Fruit fly (Drosophila melanogaster) whole organism, embryonic: ENCODE results near the gene wge.

Source experiments
- Abd-B ChIP-seq: fragments of 200-800 bp; sonication (Bioruptor generic); optimal IDR thresholded peaks from 2 replicates; lab custom pipeline; 2018; ENCODE audit warnings: missing biosample characterization, mild to moderate bottlenecking, missing genetic modification characterization, moderate library complexity
- B-H2 ChIP-seq: fragments of 200-800 bp; sonication (Bioruptor generic); optimal IDR thresholded peaks from 2 replicates; lab custom pipeline; 2018; ENCODE audit warnings: missing biosample characterization, mild to moderate bottlenecking, missing genetic modification characterization
- CG10366 ChIP-seq: fragments of 200-800 bp; sonication (Bioruptor generic); IDR thresholded peaks from 2 replicates; pipeline ENCODE4 v1.3.6; 2022; ENCODE audit warnings: missing biosample characterization, missing genetic modification characterization
- CG10462 ChIP-seq: fragments of 200-800 bp; sonication (Bioruptor generic); optimal IDR thresholded peaks from 2 replicates; lab custom pipeline; 2016; ENCODE audit warnings: missing biosample characterization, missing genetic modification characterization
- CG10959 ChIP-seq: fragments of 200-800 bp; sonication (Bioruptor generic); IDR thresholded peaks from 2 replicates; pipeline ENCODE4 v1.3.6; 2022; ENCODE audit warnings: missing biosample characterization, missing genetic modification characterization
- CG11085 ChIP-seq: fragments of 200-800 bp; sonication (Bioruptor generic); IDR thresholded peaks from 2 replicates; pipeline ENCODE4 v1.3.6; 2022; ENCODE audit warnings: missing biosample characterization, missing genetic modification characterization
- CG12942 ChIP-seq: fragments of 200-800 bp; sonication (Bioruptor generic); optimal IDR thresholded peaks from 3 replicates; lab custom pipeline; 2016; ENCODE audit warnings: missing biosample characterization, missing genetic modification characterization
- CG13287 ChIP-seq: fragments of 200-800 bp; sonication (Bioruptor generic); IDR thresholded peaks from 2 replicates; pipeline ENCODE4 v1.3.6; 2022; ENCODE audit warnings: missing biosample characterization, missing genetic modification characterization; ENCODE audit not compliant: partially characterized antibody
- CG13775 ChIP-seq: fragments of 200-800 bp; sonication (Bioruptor generic); optimal IDR thresholded peaks from 3 replicates; lab custom pipeline; 2017; ENCODE audit warnings: missing biosample characterization, mild to moderate bottlenecking, missing genetic modification characterization
- CG13894 ChIP-seq: fragments of 200-800 bp; sonication (Bioruptor generic); optimal IDR thresholded peaks from 3 replicates; lab custom pipeline; 2018; ENCODE audit warnings: missing biosample characterization, mild to moderate bottlenecking, missing genetic modification characterization, moderate library complexity
- CG15269 ChIP-seq: fragments of 200-800 bp; sonication (Bioruptor generic); optimal IDR thresholded peaks from 2 replicates; lab custom pipeline; 2018; ENCODE audit warnings: missing biosample characterization, mild to moderate bottlenecking, missing genetic modification characterization, moderate library complexity
- CG15601 ChIP-seq: fragments of 200-800 bp; sonication (Bioruptor generic); optimal IDR thresholded peaks from 3 replicates; lab custom pipeline; 2019; ENCODE audit warnings: missing biosample characterization, mild to moderate bottlenecking, missing genetic modification characterization, moderate library complexity
- CG1647 ChIP-seq: fragments of 200-800 bp; sonication (Bioruptor generic); optimal IDR thresholded peaks from 3 replicates; lab custom pipeline; 2016; ENCODE audit warnings: missing biosample characterization, missing genetic modification characterization
- CG17186 ChIP-seq: fragments of 200-800 bp; sonication (Bioruptor generic); optimal IDR thresholded peaks from 3 replicates; lab custom pipeline; 2017; ENCODE audit warnings: missing biosample characterization, missing genetic modification reagents, missing genetic modification characterization
- CG1792 ChIP-seq: fragments of 200-800 bp; sonication (Bioruptor generic); optimal IDR thresholded peaks from 2 replicates; lab custom pipeline; 2016; ENCODE audit warnings: missing biosample characterization, missing genetic modification characterization
- CG2120 ChIP-seq: fragments of 200-800 bp; sonication (Bioruptor generic); optimal IDR thresholded peaks from 3 replicates; lab custom pipeline; 2016; ENCODE audit warnings: missing biosample characterization, missing genetic modification characterization
- CG2712 ChIP-seq: fragments of 200-800 bp; optimal IDR thresholded peaks from 3 replicates; lab custom pipeline; 2019; ENCODE audit warnings: missing biosample characterization, mild to moderate bottlenecking, missing genetic modification characterization, moderate library complexity
- CG2875 ChIP-seq: fragments of 200-800 bp; sonication (Bioruptor generic); optimal IDR thresholded peaks from 2 replicates; lab custom pipeline; 2017; ENCODE audit warnings: missing biosample characterization, mild to moderate bottlenecking, missing genetic modification characterization, missing genetic modification reagents
- CG3281 ChIP-seq: fragments of 200-800 bp; sonication (Bioruptor generic); optimal IDR thresholded peaks from 3 replicates; lab custom pipeline; 2017; ENCODE audit warnings: missing biosample characterization, mild to moderate bottlenecking, missing genetic modification characterization
- CG3407 ChIP-seq: fragments of 200-800 bp; sonication (Bioruptor generic); optimal IDR thresholded peaks from 2 replicates; lab custom pipeline; 2018; ENCODE audit warnings: missing biosample characterization, mild to moderate bottlenecking, missing genetic modification characterization
- CG4707 ChIP-seq: fragments of 200-800 bp; sonication (Bioruptor generic); optimal IDR thresholded peaks from 2 replicates; lab custom pipeline; 2018; ENCODE audit warnings: missing biosample characterization, mild to moderate bottlenecking, missing genetic modification characterization, moderate library complexity
- CG8924 ChIP-seq: fragments of 200-800 bp; optimal IDR thresholded peaks from 3 replicates; lab custom pipeline; 2019; ENCODE audit warnings: missing biosample characterization, mild to moderate bottlenecking, missing genetic modification characterization, moderate library complexity
- CG9932 ChIP-seq: fragments of 200-800 bp; sonication (Bioruptor generic); IDR thresholded peaks from 2 replicates; pipeline ENCODE4 v1.3.6; 2022; ENCODE audit warnings: missing biosample characterization, missing genetic modification characterization
- Camta ChIP-seq: fragments of 200-800 bp; sonication (Bioruptor generic); optimal IDR thresholded peaks from 2 replicates; lab custom pipeline; 2016; ENCODE audit warnings: missing biosample characterization, missing genetic modification characterization
- D19A ChIP-seq: fragments of 200-800 bp; optimal IDR thresholded peaks from 3 replicates; lab custom pipeline; 2019; ENCODE audit warnings: missing biosample characterization, mild to moderate bottlenecking, missing genetic modification characterization, moderate library complexity
- Dip2 ChIP-seq: fragments of 200-800 bp; sonication (Bioruptor generic); IDR thresholded peaks from 2 replicates; pipeline ENCODE4 v1.3.6; 2022; ENCODE audit warnings: missing biosample characterization, missing genetic modification characterization
- Dip3 ChIP-seq: fragments of 200-800 bp; sonication (Bioruptor generic); optimal IDR thresholded peaks from 3 replicates; lab custom pipeline; 2016; ENCODE audit warnings: missing biosample characterization, missing genetic modification characterization
- Hey ChIP-seq: fragments of 200-800 bp; sonication (Bioruptor generic); optimal IDR thresholded peaks from 3 replicates; lab custom pipeline; 2018; ENCODE audit warnings: missing biosample characterization, mild to moderate bottlenecking, missing genetic modification characterization
- NC2α ChIP-seq: fragments of 200-800 bp; sonication (Bioruptor generic); optimal IDR thresholded peaks from 2 replicates; lab custom pipeline; 2016; ENCODE audit warnings: missing biosample characterization, missing genetic modification characterization
- Rx ChIP-seq: fragments of 200-800 bp; sonication (Bioruptor generic); IDR thresholded peaks from 2 replicates; pipeline ENCODE4 v1.3.6; 2022; ENCODE audit warnings: missing biosample characterization, missing genetic modification characterization
- ab ChIP-seq: fragments of 200-800 bp; sonication (Bioruptor generic); optimal IDR thresholded peaks from 2 replicates; lab custom pipeline; 2016; ENCODE audit warnings: missing biosample characterization, missing genetic modification characterization
- bowl ChIP-seq: fragments of 200-800 bp; sonication (Bioruptor generic); IDR thresholded peaks from 2 replicates; pipeline ENCODE4 v1.3.6; 2022; ENCODE audit warnings: missing biosample characterization, missing genetic modification characterization
- cad ChIP-seq: fragments of >200 bp; optimal IDR thresholded peaks from 2 replicates; lab custom pipeline; 2017; ENCODE audit warnings: missing biosample characterization, missing genetic modification characterization
- chn ChIP-seq: fragments of 200-800 bp; sonication (Bioruptor generic); optimal IDR thresholded peaks from 2 replicates; lab custom pipeline; 2016; ENCODE audit warnings: missing biosample characterization, missing genetic modification characterization
- dpn ChIP-seq, 2 experiments: fragments of 200-800 bp; sonication (Bioruptor generic); optimal IDR thresholded peaks; 3 replicates each; lab custom pipeline; 2016; ENCODE audit warnings: missing biosample characterization in 2 of 2, missing genetic modification characterization in 2 of 2
- esg ChIP-seq: fragments of 200-800 bp; sonication (Bioruptor generic); conservative IDR thresholded peaks from 2 replicates; pipeline ENCODE4 v1.3.6; 2022; ENCODE audit warnings: missing biosample characterization, missing genetic modification characterization
- h ChIP-seq: fragments of >200 bp; optimal IDR thresholded peaks from 2 replicates; lab custom pipeline; 2017
- hkb ChIP-seq, 2 experiments: fragments of 200-800 bp in 1 of 2; fragments of >200 bp in 1 of 2; sonication (Bioruptor generic) in 1 of 2; IDR thresholded peaks in 1 of 2; optimal IDR thresholded peaks in 1 of 2; 2 replicates each; pipeline versions ENCODE4 v1.3.6 to Lab custom; 2017 to 2022; ENCODE audit warnings: missing biosample characterization in 1 of 2, missing genetic modification characterization in 1 of 2
- jing ChIP-seq: fragments of 200-800 bp; sonication (Bioruptor generic); optimal IDR thresholded peaks from 2 replicates; lab custom pipeline; 2018; ENCODE audit warnings: missing biosample characterization, mild to moderate bottlenecking, missing genetic modification characterization
- kah ChIP-seq: fragments of 200-800 bp; sonication (Bioruptor generic); optimal IDR thresholded peaks from 2 replicates; lab custom pipeline; 2018; ENCODE audit warnings: missing biosample characterization, mild to moderate bottlenecking, missing genetic modification characterization
- lola ChIP-seq, 3 experiments: fragments of >200 bp in 2 of 3; fragments of 200-800 bp in 1 of 3; sonication (Bioruptor generic) in 1 of 3; optimal IDR thresholded peaks; 2 replicates each; lab custom pipeline; 2017 to 2019; ENCODE audit warnings: missing biosample characterization in 3 of 3, missing genetic modification characterization in 3 of 3, mild to moderate bottlenecking in 1 of 3, moderate library complexity in 1 of 3
- nerfin-2 ChIP-seq: fragments of 200-800 bp; sonication (Bioruptor generic); IDR thresholded peaks from 2 replicates; pipeline ENCODE4 v1.3.6; 2022; ENCODE audit warnings: missing biosample characterization, missing genetic modification characterization; ENCODE audit not compliant: partially characterized antibody
- nmo ChIP-seq: fragments of 200-800 bp; sonication (Bioruptor generic); optimal IDR thresholded peaks from 2 replicates; lab custom pipeline; 2018; ENCODE audit warnings: missing biosample characterization, mild to moderate bottlenecking, missing genetic modification characterization, moderate library complexity
- nom ChIP-seq: fragments of 200-800 bp; sonication (Bioruptor generic); optimal IDR thresholded peaks from 2 replicates; lab custom pipeline; 2017; ENCODE audit warnings: missing biosample characterization, missing genetic modification characterization, mild to moderate bottlenecking, moderate library complexity, missing genetic modification reagents
- peb ChIP-seq: fragments of 200-800 bp; sonication (Bioruptor generic); IDR thresholded peaks from 2 replicates; pipeline ENCODE4 v1.3.6; 2022; ENCODE audit warnings: missing biosample characterization, missing genetic modification characterization
- sima ChIP-seq: fragments of 200-800 bp; sonication (Bioruptor generic); optimal IDR thresholded peaks from 2 replicates; lab custom pipeline; 2016; ENCODE audit warnings: missing biosample characterization, missing genetic modification characterization
- sisA ChIP-seq: fragments of 200-800 bp; sonication (Bioruptor generic); IDR thresholded peaks from 2 replicates; pipeline ENCODE4 v1.3.6; 2022; ENCODE audit warnings: missing biosample characterization, missing genetic modification characterization
- tgo ChIP-seq: fragments of 200-800 bp; sonication (Bioruptor generic); IDR thresholded peaks from 3 replicates; pipeline ENCODE4 v1.3.6; 2022; ENCODE audit warnings: missing biosample characterization, missing genetic modification characterization
- tx ChIP-seq: fragments of 200-800 bp; sonication (Bioruptor generic); optimal IDR thresholded peaks from 2 replicates; lab custom pipeline; 2016; ENCODE audit warnings: missing biosample characterization, missing genetic modification characterization
- zen ChIP-seq: fragments of 200-800 bp; sonication (Bioruptor generic); optimal IDR thresholded peaks from 3 replicates; lab custom pipeline; 2018; ENCODE audit warnings: missing biosample characterization, mild to moderate bottlenecking, missing genetic modification characterization, moderate library complexity
- zfh2 ChIP-seq: fragments of 200-800 bp; sonication (Bioruptor generic); optimal IDR thresholded peaks from 2 replicates; lab custom pipeline; 2016; ENCODE audit warnings: missing biosample characterization, missing genetic modification characterization

wge gene

dm6 chr3R:22673528-22673959 lies 47.4 kb downstream of the wge start (continued):
- TF ChIP-seq B-H2 (GFP tag; lab: Kevin White, UChicago) = no peak
- TF ChIP-seq kah = no peak
- peak; percentile 49 for TF ChIP-seq CG15601 (tag; lab: Kevin White, UChicago)
- peak; percentile 88 for TF ChIP-seq CG13775
- TF ChIP-seq CG3281 = peak; percentile 57
- TF ChIP-seq tx (GFP tag; lab: Kevin White, UChicago) = peak; percentile 54
- peak; percentile 56 for TF ChIP-seq Camta (GFP tag; lab: Kevin White, UChicago)
- TF ChIP-seq nom (GFP tag; lab: Kevin White, UChicago) = peak; percentile 30
- TF ChIP-seq peb = peak; percentile 22; the same call in 1 of the 2 replicates
- TF ChIP-seq CG13287 (GFP tag; lab: Robert Waterston, UW) = no peak
- TF ChIP-seq dpn (GFP tag; optimal IDR thresholded peaks at IDR 0.05; lab: Kevin White, UChicago) = peak; percentile 64 to 72
- peak; percentile 50 for TF ChIP-seq CG15269
- no peak for TF ChIP-seq h (lab: Kevin White, UChicago)
- no peak for TF ChIP-seq ab (GFP tag; lab: Kevin White, UChicago)
- TF ChIP-seq D19A (tag; lab: Kevin White, UChicago) = peak; percentile 74
- TF ChIP-seq CG2120 = peak; percentile 61
- no peak for TF ChIP-seq CG11085 (GFP tag; lab: Robert Waterston, UW)
- TF ChIP-seq Hey (tag; lab: Kevin White, UChicago) = no peak
- TF ChIP-seq Rx (GFP tag; lab: Robert Waterston, UW) = no peak
- TF ChIP-seq NC2α (GFP tag; lab: Kevin White, UChicago) = peak; percentile 65
- TF ChIP-seq CG10366 = no peak; the same call in 1 of the 2 replicates
- TF ChIP-seq CG10462 (GFP tag; lab: Kevin White, UChicago) = peak; percentile 59
- TF ChIP-seq CG8924 (tag; lab: Kevin White, UChicago) = peak; percentile 89
- peak in 1 of 3 experiments; percentile 95 for TF ChIP-seq lola (GFP tag; optimal IDR thresholded peaks at IDR 0.05; lab: Kevin White, UChicago)
- peak; percentile 35 for TF ChIP-seq CG2875 (GFP tag; lab: Kevin White, UChicago)
- peak; percentile 84 for TF ChIP-seq nmo (GFP tag; lab: Kevin White, UChicago)
- peak; percentile 60 for TF ChIP-seq Abd-B (GFP tag; lab: Kevin White, UChicago)
- TF ChIP-seq esg (GFP tag; lab: Robert Waterston, UW) = no peak
- TF ChIP-seq CG13894 (tag; lab: Kevin White, UChicago) = no peak
- TF ChIP-seq chn (GFP tag; lab: Kevin White, UChicago) = peak; percentile 84
- peak; percentile 4 for TF ChIP-seq CG4707 (GFP tag; lab: Kevin White, UChicago)
- TF ChIP-seq cad (GFP tag; lab: Kevin White, UChicago) = no peak
- TF ChIP-seq jing (GFP tag; lab: Kevin White, UChicago) = no peak
- no peak for TF ChIP-seq Dip3 (GFP tag; lab: Kevin White, UChicago)
- TF ChIP-seq CG1792 (GFP tag; lab: Kevin White, UChicago) = no peak
- peak; percentile 91 for TF ChIP-seq CG2712
- TF ChIP-seq tgo (GFP tag; lab: Robert Waterston, UW) = peak; percentile 32; the same call in 1 of the 3 replicates
- no peak for TF ChIP-seq CG9932 (GFP tag; lab: Robert Waterston, UW)
- TF ChIP-seq hkb (optimal IDR thresholded peaks at IDR 0.05; lab: Kevin White, UChicago) = no peak
- TF ChIP-seq hkb (GFP tag; IDR thresholded peaks at IDR 0.05; lab: Robert Waterston, UW) = peak; percentile 42; the same call in 1 of the 2 replicates
- TF ChIP-seq Dip2 (GFP tag; lab: Robert Waterston, UW) = no peak
- TF ChIP-seq CG17186 (GFP tag; lab: Kevin White, UChicago) = peak; percentile 40
- peak; percentile 64 for TF ChIP-seq CG10959 (GFP tag; lab: Robert Waterston, UW)
- TF ChIP-seq bowl (GFP tag; lab: Robert Waterston, UW) = no peak
- no peak for TF ChIP-seq zfh2 (GFP tag; lab: Kevin White, UChicago)
- peak; percentile 15 for TF ChIP-seq sima (GFP tag; lab: Kevin White, UChicago)
- peak; percentile 95 for TF ChIP-seq zen
- peak; percentile 69 for TF ChIP-seq CG3407 (GFP tag; lab: Kevin White, UChicago)
- peak; percentile 54 for TF ChIP-seq CG12942 (GFP tag; lab: Kevin White, UChicago)
- TF ChIP-seq nerfin-2 (GFP tag; lab: Robert Waterston, UW) = no peak
- no peak for TF ChIP-seq sisA (GFP tag; lab: Robert Waterston, UW)
- TF ChIP-seq CG1647 (GFP tag; lab: Kevin White, UChicago) = peak; percentile 41
- TF ChIP-seq, all 482 proteins: peak for 282
